Worm (Caenorhabditis elegans) whole organism, late embryonic: ENCODE results near the gene twk-10.

Experiments used
- C08G9.2 ChIP-seq: sonication (generic microtip); optimal IDR thresholded peaks from 2 replicates; lab custom pipeline; 2016; ENCODE audit warnings: mild to moderate bottlenecking, missing genetic modification characterization, moderate library complexity, missing compliant biosample characterization
- C38D4.7 ChIP-seq: fragments of 200-800 bp; sonication (Bioruptor generic); optimal IDR thresholded peaks from 2 replicates; lab custom pipeline; 2018; ENCODE audit warnings: mild to moderate bottlenecking, missing genetic modification characterization, moderate library complexity, missing compliant biosample characterization
- F13H6.1 ChIP-seq: sonication (generic microtip); optimal IDR thresholded peaks from 2 replicates; lab custom pipeline; 2016; ENCODE audit warnings: missing genetic modification characterization, missing compliant biosample characterization
- K09A11.1 ChIP-seq: sonication (generic microtip); optimal IDR thresholded peaks from 2 replicates; lab custom pipeline; 2017; ENCODE audit warnings: antibody characterized with exemption, mild to moderate bottlenecking, missing genetic modification characterization, missing compliant biosample characterization; ENCODE audit not compliant: insufficient read depth
- ahr-1 ChIP-seq: sonication (generic microtip); optimal IDR thresholded peaks from 2 replicates; lab custom pipeline; 2016; ENCODE audit warnings: missing genetic modification characterization, missing compliant biosample characterization
- ceh-14 ChIP-seq: sonication (generic microtip); optimal IDR thresholded peaks from 2 replicates; lab custom pipeline; 2016; ENCODE audit warnings: missing genotype, missing genetic modification characterization, missing compliant biosample characterization
- ceh-19 ChIP-seq: fragments of 200-800 bp; sonication (Bioruptor generic); optimal IDR thresholded peaks from 2 replicates; lab custom pipeline; 2018; ENCODE audit warnings: mild to moderate bottlenecking, missing genetic modification characterization, missing compliant biosample characterization
- ceh-22 ChIP-seq: sonication (generic microtip); optimal IDR thresholded peaks from 2 replicates; lab custom pipeline; 2017; ENCODE audit warnings: missing biosample characterization, missing genetic modification characterization
- ceh-31 ChIP-seq: sonication (generic microtip); optimal IDR thresholded peaks from 2 replicates; lab custom pipeline; 2016; ENCODE audit warnings: missing genetic modification characterization, missing compliant biosample characterization
- ceh-45 ChIP-seq: fragments of 200-800 bp; sonication (Bioruptor generic); IDR thresholded peaks from 2 replicates; pipeline ENCODE4 v1.3.6; 2022; ENCODE audit warnings: missing genetic modification reagents, missing genetic modification characterization, missing compliant biosample characterization
- ceh-6 ChIP-seq: fragments of 200-800 bp; sonication (Bioruptor generic); optimal IDR thresholded peaks from 2 replicates; lab custom pipeline; 2018; ENCODE audit warnings: mild to moderate bottlenecking, missing genetic modification characterization, missing compliant biosample characterization
- che-1 ChIP-seq: sonication (generic microtip); optimal IDR thresholded peaks from 2 replicates; lab custom pipeline; 2016; ENCODE audit warnings: mild to moderate bottlenecking, missing genetic modification characterization, missing compliant biosample characterization
- dmd-4 ChIP-seq: sonication (generic microtip); optimal IDR thresholded peaks from 2 replicates; lab custom pipeline; 2016; ENCODE audit warnings: borderline replicate concordance, missing genetic modification characterization, missing compliant biosample characterization
- elt-2 ChIP-seq: sonication (generic microtip); optimal IDR thresholded peaks from 2 replicates; lab custom pipeline; 2016; ENCODE audit warnings: missing genetic modification reagents, missing genetic modification characterization, missing compliant biosample characterization
- elt-4 ChIP-seq: sonication (generic microtip); optimal IDR thresholded peaks from 2 replicates; lab custom pipeline; 2016; ENCODE audit warnings: missing genetic modification characterization, missing compliant biosample characterization
- ets-4 ChIP-seq: sonication (generic microtip); optimal IDR thresholded peaks from 2 replicates; lab custom pipeline; 2016; ENCODE audit warnings: missing genetic modification characterization, missing compliant biosample characterization
- gmeb-2 ChIP-seq: sonication (generic microtip); optimal IDR thresholded peaks from 2 replicates; lab custom pipeline; 2016; ENCODE audit warnings: missing genetic modification characterization, inconsistent platforms, missing compliant biosample characterization
- hlh-13 ChIP-seq: fragments of 200-800 bp; sonication (Bioruptor generic); optimal IDR thresholded peaks from 2 replicates; lab custom pipeline; 2018; ENCODE audit warnings: mild to moderate bottlenecking, missing genetic modification characterization, missing compliant biosample characterization
- hlh-15 ChIP-seq: sonication (generic microtip); optimal IDR thresholded peaks from 2 replicates; lab custom pipeline; 2016; ENCODE audit warnings: missing genetic modification characterization, missing compliant biosample characterization
- hlh-6 ChIP-seq: sonication (generic microtip); optimal IDR thresholded peaks from 2 replicates; lab custom pipeline; 2016; ENCODE audit warnings: missing genotype, missing genetic modification characterization, missing compliant biosample characterization
- nfya-1 ChIP-seq: sonication (generic microtip); optimal IDR thresholded peaks from 2 replicates; lab custom pipeline; 2017; ENCODE audit warnings: missing genetic modification characterization, mild to moderate bottlenecking, missing compliant biosample characterization, antibody characterized with exemption, moderate library complexity
- npax-4 ChIP-seq: sonication (generic microtip); optimal IDR thresholded peaks from 2 replicates; lab custom pipeline; 2016; ENCODE audit warnings: missing genetic modification characterization, missing compliant biosample characterization
- pag-3 ChIP-seq: sonication (generic microtip); optimal IDR thresholded peaks from 2 replicates; lab custom pipeline; 2016; ENCODE audit warnings: missing compliant biosample characterization, missing genetic modification characterization, borderline replicate concordance
- pax-1 ChIP-seq: fragments of 150-350 bp; optimal IDR thresholded peaks from 2 replicates; lab custom pipeline; 2014; ENCODE audit warnings: missing biosample characterization, missing genetic modification characterization
- pha-4 ChIP-seq: fragments of 150-350 bp; optimal IDR thresholded peaks from 2 replicates; lab custom pipeline; 2018; ENCODE audit warnings: missing biosample characterization, missing genetic modification reagents, missing genetic modification characterization
- pros-1 ChIP-seq: fragments of 150-350 bp; optimal IDR thresholded peaks from 2 replicates; lab custom pipeline; 2014; ENCODE audit warnings: missing biosample characterization, missing genetic modification reagents, missing genetic modification characterization
- sox-4 ChIP-seq: sonication (generic microtip); optimal IDR thresholded peaks from 2 replicates; lab custom pipeline; 2017; ENCODE audit warnings: mild to moderate bottlenecking, missing genetic modification characterization, inconsistent platforms, missing compliant biosample characterization
- syd-9 ChIP-seq: sonication (generic microtip); optimal IDR thresholded peaks from 2 replicates; lab custom pipeline; 2016; ENCODE audit warnings: mild to moderate bottlenecking, missing genetic modification characterization, moderate library complexity, missing compliant biosample characterization
- unc-42 ChIP-seq: sonication (generic microtip); optimal IDR thresholded peaks from 2 replicates; lab custom pipeline; 2016; ENCODE audit warnings: missing genotype, missing genetic modification characterization, missing compliant biosample characterization
- unc-55 ChIP-seq: sonication (generic microtip); optimal IDR thresholded peaks from 2 replicates; lab custom pipeline; 2017; ENCODE audit warnings: missing biosample characterization, missing genetic modification reagents, missing genetic modification characterization

Gene twk-10

DNA sequence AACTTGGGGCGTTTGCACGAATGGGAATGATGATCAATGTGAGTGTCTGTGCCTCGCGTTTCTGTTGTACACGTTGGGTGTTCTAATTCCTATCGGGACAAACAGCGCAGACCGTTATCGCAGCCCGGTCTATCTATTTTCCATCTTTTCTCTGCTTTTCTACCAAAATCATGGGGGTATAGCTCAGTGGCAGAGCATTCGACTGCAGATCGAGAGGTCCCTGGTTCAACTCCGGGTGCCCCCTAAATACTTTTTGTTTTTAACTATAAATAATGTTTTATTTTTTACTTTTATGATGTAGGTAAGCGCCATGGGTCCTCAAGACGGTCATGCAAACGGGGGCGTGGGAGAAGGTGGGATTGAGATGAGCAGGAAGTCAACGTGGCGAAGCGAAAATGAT lies 7.4 kb downstream of the twk-10 start:
- TF ChIP-seq ceh-6 (GFP tag; lab: Kevin White, UChicago) (no peak), che-1 (tag; lab: Kevin White, UChicago) (peak; percentile 6), elt-2 (tag; lab: Kevin White, UChicago) (peak; percentile 60), C38D4.7 (GFP tag; lab: Kevin White, UChicago) (peak; percentile 5), unc-42 (no peak)

DNA sequence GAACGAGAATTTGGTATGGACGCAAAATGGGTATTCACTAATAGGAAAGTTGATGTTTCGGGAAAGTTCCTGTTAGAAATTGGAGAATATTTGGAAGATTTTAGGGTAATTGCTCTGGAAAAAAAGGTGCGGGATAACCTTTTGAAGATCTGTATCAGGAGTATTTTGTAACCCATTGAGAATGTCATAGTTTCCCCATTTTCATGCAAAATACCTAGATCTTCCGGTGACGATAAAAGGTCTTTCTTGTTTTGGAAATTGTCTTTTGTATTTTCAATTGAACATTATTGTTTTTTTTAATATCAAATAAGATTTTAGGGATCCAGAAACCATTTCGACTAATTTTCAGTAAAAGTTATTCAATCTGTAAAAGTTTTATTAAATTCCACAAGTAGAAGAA lies 9.5 kb downstream of the twk-10 start, which contains the start of gene spp-19:
spp-19 (minus strand) TSS at position 101 of the 400 bp plus-strand sequence.
- no peak for TF ChIP-seq syd-9 (tag; lab: Kevin White, UChicago)
- no peak for TF ChIP-seq C08G9.2 (tag; lab: Kevin White, UChicago)
- TF ChIP-seq hlh-15 (tag; lab: Kevin White, UChicago), result no peak
- TF ChIP-seq elt-4 (tag; lab: Kevin White, UChicago), result no peak
- TF ChIP-seq pros-1 (tag; lab: Kevin White, UChicago), result no peak
- no peak for TF ChIP-seq gmeb-2 (tag; lab: Kevin White, UChicago)
- no peak for TF ChIP-seq C38D4.7 (GFP tag; lab: Kevin White, UChicago)
- no peak for TF ChIP-seq ceh-22
- TF ChIP-seq ets-4 (tag; lab: Kevin White, UChicago), result no peak
- no peak for TF ChIP-seq pag-3 (tag; lab: Kevin White, UChicago)

DNA sequence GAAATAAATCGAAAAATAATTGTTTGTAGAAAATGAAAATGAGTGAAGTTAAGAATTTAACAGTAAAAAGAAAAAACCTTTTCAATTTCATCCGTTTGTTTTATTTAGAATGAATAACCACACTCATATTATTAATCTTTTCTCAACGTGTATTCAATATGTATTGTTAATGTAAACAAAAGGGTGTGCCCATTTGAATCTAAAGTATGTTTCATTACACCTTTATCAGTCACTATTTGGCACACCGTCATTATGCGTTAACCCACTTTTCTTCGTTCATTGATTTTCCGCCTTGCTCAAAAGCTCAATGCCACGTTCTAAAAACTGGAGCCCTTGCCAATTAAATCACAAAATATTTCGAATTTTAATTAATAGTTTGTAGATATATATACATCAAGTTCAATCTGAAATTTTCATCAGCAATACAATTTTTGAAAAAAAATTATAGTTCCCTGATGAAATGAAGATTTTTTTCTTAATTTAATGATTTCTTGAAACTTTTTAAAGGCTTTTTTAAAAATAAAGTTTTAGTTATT lies 13.8 kb downstream of the twk-10 start, which contains the start of gene K04A8.1:
K04A8.1 (plus strand) TSS at position 486 of the 536 bp plus-strand sequence.
- TF ChIP-seq ceh-14, result no peak
- no peak for TF ChIP-seq ceh-19
- TF ChIP-seq elt-2 (tag; lab: Kevin White, UChicago), result no peak
- TF ChIP-seq npax-4, result no peak

ce11 chrV:6575406-6576130 lies 23.4 kb downstream of the twk-10 start, which contains the start of gene fut-2:
Gene fut-2 (minus strand): TSS chrV:6575890.
- TF ChIP-seq elt-2 (tag; lab: Kevin White, UChicago) (peak; percentile 79), nfya-1 (tag; lab: Kevin White, UChicago) (no peak)
- TF ChIP-seq, all 69 proteins: peak for 1

DNA sequence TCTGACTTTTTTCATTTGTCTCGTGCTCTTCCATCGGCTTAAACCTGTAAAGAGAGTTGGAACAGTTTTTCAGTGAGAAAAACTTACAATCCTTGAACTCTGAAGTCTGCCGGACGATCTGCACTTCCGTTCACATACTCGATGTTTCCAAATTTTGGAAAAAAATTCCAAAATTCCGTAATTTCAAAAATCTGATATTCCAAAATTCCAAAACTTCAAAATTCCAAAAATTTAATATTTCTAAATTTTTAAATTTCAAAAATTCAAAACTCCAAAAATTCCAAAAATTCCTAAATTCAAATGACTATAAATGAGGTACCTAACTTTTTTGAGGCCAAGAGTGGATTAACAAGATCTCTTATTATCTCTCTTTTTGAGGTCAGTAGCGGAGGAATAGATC lies 24.4 kb downstream of the twk-10 start, which contains the start of gene EGAP9.4:
EGAP9.4 (plus strand) TSS at position 301 of the 400 bp plus-strand sequence.
- no peak for TF ChIP-seq ceh-31 (tag; lab: Kevin White, UChicago)
- TF ChIP-seq C08G9.2 (tag; lab: Kevin White, UChicago), result no peak
- TF ChIP-seq ahr-1, result no peak
- no peak for TF ChIP-seq sox-4 (tag; lab: Kevin White, UChicago)
- TF ChIP-seq unc-55 (GFP tag; lab: Kevin White, UChicago), result no peak
- no peak for TF ChIP-seq pax-1 (tag; lab: Kevin White, UChicago)
- no peak for TF ChIP-seq hlh-6 (tag; lab: Kevin White, UChicago)
- TF ChIP-seq pros-1 (tag; lab: Kevin White, UChicago), result no peak
- TF ChIP-seq ceh-14, result no peak
- no peak for TF ChIP-seq elt-2 (tag; lab: Kevin White, UChicago)
- TF ChIP-seq hlh-13 (GFP tag; lab: Kevin White, UChicago), result no peak
- TF ChIP-seq pha-4 (tag; lab: Kevin White, UChicago), result no peak
- TF ChIP-seq ceh-45, result no peak
- TF ChIP-seq F13H6.1 (tag; lab: Kevin White, UChicago), result no peak
- no peak for TF ChIP-seq K09A11.1
- TF ChIP-seq elt-4 (tag; lab: Kevin White, UChicago), result no peak
- no peak for TF ChIP-seq dmd-4 (tag; lab: Kevin White, UChicago)
- TF ChIP-seq ceh-6 (GFP tag; lab: Kevin White, UChicago), result no peak
